Worm (Caenorhabditis elegans): ENCODE results near the gene mrps-25.

DNA sequence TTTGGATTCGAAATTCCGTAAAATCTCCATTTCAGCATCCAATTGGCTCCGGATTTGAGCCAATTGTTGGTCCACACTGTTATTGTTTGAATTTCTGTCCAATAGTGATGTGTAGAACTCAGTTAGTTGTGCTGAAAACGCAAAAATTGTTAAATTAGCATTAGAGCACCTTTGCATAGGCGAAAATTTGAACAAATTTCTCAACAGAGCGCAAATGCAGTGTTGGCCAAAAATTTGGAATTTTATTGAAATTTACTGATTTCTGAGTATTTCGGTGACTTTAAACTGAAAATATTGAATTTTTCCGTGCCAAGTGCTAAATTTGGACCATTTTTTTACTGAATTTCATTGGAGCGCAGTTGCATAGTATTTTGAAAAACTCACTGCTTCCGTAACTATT lies 16.2 kb upstream of the mrps-25 start:
- TF ChIP-seq aha-1 (tag; optimal IDR thresholded peaks at IDR 0.05): no peak
- no peak for TF ChIP-seq nhr-90 (tag; optimal IDR thresholded peaks at IDR 0.05; ENCODE audit: poor library complexity)
- no peak for TF ChIP-seq sox-4 (tag; optimal IDR thresholded peaks at IDR 0.05)
- no peak for TF ChIP-seq snpc-4 (tag; optimal IDR thresholded peaks at IDR 0.05)
- TF ChIP-seq unc-98 (GFP tag; IDR thresholded peaks at IDR 0.05): no peak
